Worm (Caenorhabditis elegans): ENCODE measurements around the gene E02C12.12.

The E02C12.12 gene

ce11 chrV:9408869-9409268 lies 26.8 kb upstream of the E02C12.12 start:
- TF ChIP-seq fkh-10 (GFP tag; optimal IDR thresholded peaks at IDR 0.05) (peak; percentile 58), ctbp-1 (GFP tag; IDR thresholded peaks at IDR 0.05) (0 out of 2 replicates have a peak, but pooled peaks have one; percentile 53), ceh-82 (tag; optimal IDR thresholded peaks at IDR 0.05) (no peak), nhr-10 (tag; optimal IDR thresholded peaks at IDR 0.05) (no peak), ces-1 (GFP tag; optimal IDR thresholded peaks at IDR 0.05) (peak; percentile 69)

ce11 chrV:9406890-9407289 lies 24.8 kb upstream of the E02C12.12 start:
- TF ChIP-seq egl-43 (GFP tag; IDR thresholded peaks at IDR 0.05) (no peak), spr-3 (GFP tag; optimal IDR thresholded peaks at IDR 0.05) (no peak), nhr-28 (tag; optimal IDR thresholded peaks at IDR 0.05) (no peak), dve-1 (tag; optimal IDR thresholded peaks at IDR 0.05; ENCODE audit: insufficient read depth) (peak; percentile 42), ctbp-1 (GFP tag; IDR thresholded peaks at IDR 0.05) (no peak), dmd-6 (GFP tag; IDR thresholded peaks at IDR 0.05) (no peak), ZK337.2 (GFP tag; IDR thresholded peaks at IDR 0.05) (no peak), madf-5 (GFP tag; IDR thresholded peaks at IDR 0.05) (0 out of 4 replicates have a peak, but pooled peaks of 1 of the 2 experiments have one; percentile 32), zfp-3 (GFP tag; conservative IDR thresholded peaks at IDR 0.05) (0 out of 2 replicates have a peak, but pooled peaks have one; percentile 42), aly-2 (tag; optimal IDR thresholded peaks at IDR 0.05) (no peak), ztf-7 (tag; optimal IDR thresholded peaks at IDR 0.05) (no peak), Y105C5A.15 (GFP tag; IDR thresholded peaks at IDR 0.05) (no peak), F10B5.3 (tag; optimal IDR thresholded peaks at IDR 0.05) (no peak), pqm-1 (tag; optimal IDR thresholded peaks at IDR 0.05) (no peak), unc-130 (GFP tag; optimal IDR thresholded peaks at IDR 0.05) (peak; percentile 21), ceh-32 (tag; optimal IDR thresholded peaks at IDR 0.05; ENCODE audit: poor library complexity) (no peak), arid-1 (GFP tag; conservative IDR thresholded peaks at IDR 0.05) (no peak), snpc-4 (tag; optimal IDR thresholded peaks at IDR 0.05) (no peak), jun-1 (tag; optimal IDR thresholded peaks at IDR 0.05) (no peak), daf-19 (GFP tag; conservative IDR thresholded peaks at IDR 0.05) (0 out of 2 replicates have a peak, but pooled peaks have one; percentile 39), F49E8.2 (tag; optimal IDR thresholded peaks at IDR 0.05; ENCODE audit: borderline replicate concordance) (no peak), ceh-28 (tag; optimal IDR thresholded peaks at IDR 0.05) (no peak), fkh-10 (GFP tag; optimal IDR thresholded peaks at IDR 0.05) (no peak), R02D3.7 (tag; optimal IDR thresholded peaks at IDR 0.05) (no peak), daf-12 (tag; optimal IDR thresholded peaks at IDR 0.05) (no peak)

- TF ChIP-seq lin-29 (GFP tag; IDR thresholded peaks at IDR 0.05) (no peak), aha-1 (tag) (peak; percentile 91), unc-62 (GFP tag; optimal IDR thresholded peaks at IDR 0.05 in 1 of 2) (peak in 1 of 2 experiments; percentile 42), unc-62 (tag; optimal IDR thresholded peaks at IDR 0.05) (no peak), zfp-2 (tag; optimal IDR thresholded peaks at IDR 0.05) (no peak)
Observed at ce11 chrV:9399886-9400373, 17.8 kb upstream of the E02C12.12 start, which contains the start of gene trpp-4. trpp-4 (plus strand) TSS chrV:9400327.

- peak; percentile 15 for TF ChIP-seq mxl-3 (GFP tag; optimal IDR thresholded peaks at IDR 0.05)
- no peak for TF ChIP-seq F37D6.2 (tag; optimal IDR thresholded peaks at IDR 0.05)
Observed at ce11 chrV:9394938-9395639, 13.0 kb upstream of the E02C12.12 start.
